Worm (Caenorhabditis elegans): Measurements from ENCODE around the gene sedl-1.

The sedl-1 gene

ce11 chrX:1397516-1397915 is 42.5 kb downstream of the sedl-1 start, which contains the start of gene H39E20.1:
TSS of gene H39E20.1 (minus strand) at chrX:1397616.
- TF ChIP-seq swsn-7 (tag; optimal IDR thresholded peaks at IDR 0.05) (no peak), rnt-1 (tag; optimal IDR thresholded peaks at IDR 0.05) (no peak), efl-1 (optimal IDR thresholded peaks at IDR 0.05) (no peak), efl-1 (GFP tag; optimal IDR thresholded peaks at IDR 0.05 in 1 of 2) (no peak), nhr-71 (tag; optimal IDR thresholded peaks at IDR 0.05) (no peak), fkh-10 (GFP tag; optimal IDR thresholded peaks at IDR 0.05) (no peak)

DNA sequence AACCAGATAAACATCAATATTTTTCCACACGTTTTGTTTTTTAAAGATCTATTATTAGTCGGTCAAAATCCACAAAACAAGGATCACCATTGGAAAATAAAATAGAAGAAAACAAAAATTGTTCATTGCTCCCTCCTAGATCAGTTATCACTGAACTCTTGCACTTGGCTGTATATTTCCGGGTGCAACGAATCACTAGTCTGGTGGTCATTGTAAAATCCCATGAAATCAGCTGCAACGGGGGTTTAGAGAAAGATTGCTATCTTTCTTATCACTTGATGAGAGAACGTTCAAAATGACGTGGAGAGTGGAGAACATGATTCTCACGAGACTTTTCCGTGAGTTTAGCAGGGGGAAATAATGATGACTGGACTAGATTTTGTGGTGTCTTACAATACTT is 44.3 kb downstream of the sedl-1 start:
- TF ChIP-seq skn-1 (tag; optimal IDR thresholded peaks at IDR 0.05) (peak; percentile 35), nhr-84 (tag; optimal IDR thresholded peaks at IDR 0.05) (no peak), ztf-11 (tag; optimal IDR thresholded peaks at IDR 0.05) (no peak), nhr-28 (tag; optimal IDR thresholded peaks at IDR 0.05) (no peak), ces-1 (GFP tag; optimal IDR thresholded peaks at IDR 0.05) (no peak), fos-1 (tag; optimal IDR thresholded peaks at IDR 0.05) (no peak), ceh-90 (tag; optimal IDR thresholded peaks at IDR 0.05) (no peak), blmp-1 (tag; optimal IDR thresholded peaks at IDR 0.05) (peak; percentile 10), jun-1 (tag; optimal IDR thresholded peaks at IDR 0.05) (peak; percentile 3), efl-3 (GFP tag; optimal IDR thresholded peaks at IDR 0.05) (no peak), ets-5 (GFP tag; IDR thresholded peaks at IDR 0.05) (no peak), tlp-1 (tag; optimal IDR thresholded peaks at IDR 0.05) (no peak), hlh-4 (tag; optimal IDR thresholded peaks at IDR 0.05) (no peak), nhr-85 (tag) (peak; percentile 78), Y116A8C.19 (tag; optimal IDR thresholded peaks at IDR 0.05; ENCODE audit: borderline replicate concordance) (no peak), nhr-19 (GFP tag; conservative IDR thresholded peaks at IDR 0.05) (peak; percentile 71), nhr-71 (tag; optimal IDR thresholded peaks at IDR 0.05) (peak; percentile 63), nhr-20 (tag; optimal IDR thresholded peaks at IDR 0.05) (peak; percentile 49), elt-3 (tag; optimal IDR thresholded peaks at IDR 0.05) (peak in 1 of 6 experiments; percentile 87), snu-23 (GFP tag; optimal IDR thresholded peaks at IDR 0.05) (peak; percentile 18), lin-13 (GFP tag; optimal IDR thresholded peaks at IDR 0.05) (no peak), lin-14 (GFP tag; optimal IDR thresholded peaks at IDR 0.05) (peak; percentile 40), C34B4.2 (tag; optimal IDR thresholded peaks at IDR 0.05) (no peak), fkh-10 (GFP tag; optimal IDR thresholded peaks at IDR 0.05) (no peak), efl-1 (optimal IDR thresholded peaks at IDR 0.05) (no peak), efl-1 (GFP tag; optimal IDR thresholded peaks at IDR 0.05 in 1 of 2) (no peak), ceh-63 (GFP tag; optimal IDR thresholded peaks at IDR 0.05) (no peak), egl-13 (tag; optimal IDR thresholded peaks at IDR 0.05) (no peak), mdl-1 (tag; optimal IDR thresholded peaks at IDR 0.05) (peak in 1 of 2 experiments; percentile 19), snpc-4 (tag; optimal IDR thresholded peaks at IDR 0.05) (no peak), C16A3.4 (tag; optimal IDR thresholded peaks at IDR 0.05) (no peak), unc-62 (GFP tag; optimal IDR thresholded peaks at IDR 0.05) (no peak), tbx-2 (tag; optimal IDR thresholded peaks at IDR 0.05) (peak; percentile 33), mab-9 (GFP tag; IDR thresholded peaks at IDR 0.05) (no peak), rnt-1 (tag; optimal IDR thresholded peaks at IDR 0.05) (peak; percentile 39), lin-35 (GFP tag; optimal IDR thresholded peaks at IDR 0.05) (peak in 1 of 2 experiments; percentile 51), lin-39 (tag; optimal IDR thresholded peaks at IDR 0.05) (no peak), lin-15B (tag; optimal IDR thresholded peaks at IDR 0.05) (no peak), irx-1 (tag; optimal IDR thresholded peaks at IDR 0.05) (no peak)

DNA sequence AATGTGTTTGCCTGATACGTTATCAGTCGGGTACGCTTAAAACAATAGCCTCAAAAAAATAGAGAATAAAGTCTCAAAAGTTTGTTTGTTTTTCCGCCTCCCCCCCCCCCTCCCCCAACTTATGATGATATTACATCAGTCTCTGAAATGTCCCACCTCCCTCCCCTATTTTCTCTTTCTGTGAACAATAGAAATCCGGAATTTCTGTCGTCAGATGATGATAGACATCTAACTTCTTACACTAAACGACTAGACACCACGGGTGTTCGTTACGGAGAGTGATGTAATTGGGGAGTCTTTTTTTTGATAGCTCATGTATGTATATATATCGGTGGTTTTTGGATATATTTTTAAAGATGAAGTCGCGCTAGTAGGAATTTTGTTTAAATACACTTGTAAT is 45.6 kb downstream of the sedl-1 start:
- no peak for TF ChIP-seq nhr-84 (tag; optimal IDR thresholded peaks at IDR 0.05)
- TF ChIP-seq sup-37 (GFP tag; optimal IDR thresholded peaks at IDR 0.05), result no peak
- no peak for TF ChIP-seq C16A3.4 (tag; optimal IDR thresholded peaks at IDR 0.05)
- no peak for TF ChIP-seq fkh-10 (GFP tag; optimal IDR thresholded peaks at IDR 0.05)
- peak; percentile 46 for TF ChIP-seq skn-1 (tag; optimal IDR thresholded peaks at IDR 0.05)
- TF ChIP-seq nhr-11 (tag; optimal IDR thresholded peaks at IDR 0.05), result no peak
- no peak for TF ChIP-seq swsn-7 (tag; optimal IDR thresholded peaks at IDR 0.05)
- no peak for TF ChIP-seq pax-3 (tag; optimal IDR thresholded peaks at IDR 0.05)
- TF ChIP-seq blmp-1 (tag; optimal IDR thresholded peaks at IDR 0.05), result no peak
- TF ChIP-seq snu-23 (GFP tag; optimal IDR thresholded peaks at IDR 0.05), result no peak
- no peak for TF ChIP-seq ets-5 (GFP tag; IDR thresholded peaks at IDR 0.05)
- TF ChIP-seq efl-1 (optimal IDR thresholded peaks at IDR 0.05), result no peak
- TF ChIP-seq efl-1 (GFP tag; optimal IDR thresholded peaks at IDR 0.05 in 1 of 2), result peak in 1 of 2 experiments; percentile 3
